Worm (Caenorhabditis elegans) whole organism, L3 larva: ENCODE measurements around the gene C04B4.2.

Experiments used
- R02D3.7 ChIP-seq: fragments of 150-350 bp; optimal IDR thresholded peaks from 2 replicates; lab custom pipeline; 2014; ENCODE audit warnings: missing biosample characterization, missing genetic modification characterization
- ZK546.5 ChIP-seq: sonication (generic microtip); optimal IDR thresholded peaks from 2 replicates; lab custom pipeline; 2017; ENCODE audit warnings: missing biosample characterization, missing genetic modification characterization
- aly-2 ChIP-seq: fragments of 150-350 bp; optimal IDR thresholded peaks from 2 replicates; lab custom pipeline; 2014; ENCODE audit warnings: missing biosample characterization, missing genetic modification characterization
- ama-1 ChIP-seq: fragments of 150-350 bp; optimal IDR thresholded peaks from 2 replicates; lab custom pipeline; 2018
- ceh-28 ChIP-seq: fragments of 150-350 bp; optimal IDR thresholded peaks from 2 replicates; lab custom pipeline; 2014; ENCODE audit warnings: missing biosample characterization, missing genetic modification reagents, missing genetic modification characterization
- ceh-82 ChIP-seq: fragments of 150-350 bp; optimal IDR thresholded peaks from 2 replicates; lab custom pipeline; 2014; ENCODE audit warnings: missing biosample characterization, missing genetic modification characterization
- ceh-9 ChIP-seq: sonication (generic microtip); optimal IDR thresholded peaks from 2 replicates; lab custom pipeline; 2018; ENCODE audit warnings: missing biosample characterization, missing genetic modification characterization
- daf-12 ChIP-seq: fragments of 150-350 bp; optimal IDR thresholded peaks from 2 replicates; lab custom pipeline; 2014; ENCODE audit warnings: missing biosample characterization, missing genetic modification reagents, missing genetic modification characterization
- egl-27 ChIP-seq: sonication (generic microtip); optimal IDR thresholded peaks from 4 replicates; lab custom pipeline; 2017; ENCODE audit warnings: missing biosample characterization, missing genetic modification reagents, missing genetic modification characterization
- elt-1 ChIP-seq: fragments of 150-350 bp; optimal IDR thresholded peaks from 2 replicates; lab custom pipeline; 2014; ENCODE audit warnings: missing biosample characterization, missing genetic modification characterization
- elt-2 ChIP-seq: sonication (generic microtip); optimal IDR thresholded peaks from 2 replicates; lab custom pipeline; 2016; ENCODE audit warnings: missing genetic modification reagents, mild to moderate bottlenecking, missing genetic modification characterization, missing compliant biosample characterization
- elt-3 ChIP-seq, 3 experiments: fragments of 150-350 bp in 1 of 3; sonication (generic microtip) in 2 of 3; optimal IDR thresholded peaks; 2 replicates in 2 of 3; 4 replicates in 1 of 3; lab custom pipeline; 2014 to 2017; ENCODE audit warnings: missing biosample characterization in 3 of 3, missing genetic modification characterization in 3 of 3
- fkh-10 ChIP-seq: sonication (generic microtip); optimal IDR thresholded peaks from 2 replicates; lab custom pipeline; 2017; ENCODE audit warnings: missing biosample characterization, missing genetic modification reagents, missing genetic modification characterization
- fkh-2 ChIP-seq: fragments of 150-350 bp; optimal IDR thresholded peaks from 2 replicates; lab custom pipeline; 2014; ENCODE audit warnings: missing biosample characterization, missing genetic modification reagents, missing genetic modification characterization
- fos-1 ChIP-seq: fragments of 150-350 bp; optimal IDR thresholded peaks from 2 replicates; lab custom pipeline; 2014; ENCODE audit warnings: missing biosample characterization, missing genetic modification characterization
- hmg-11 ChIP-seq: sonication (generic microtip); optimal IDR thresholded peaks from 2 replicates; lab custom pipeline; 2016; ENCODE audit warnings: missing genetic modification characterization, missing compliant biosample characterization
- jun-1 ChIP-seq: fragments of 150-350 bp; optimal IDR thresholded peaks from 2 replicates; lab custom pipeline; 2014; ENCODE audit warnings: missing biosample characterization, missing genetic modification reagents, missing genetic modification characterization
- lin-15B ChIP-seq: fragments of 150-350 bp; optimal IDR thresholded peaks from 2 replicates; lab custom pipeline; 2014; ENCODE audit warnings: missing biosample characterization, missing genetic modification characterization
- lin-39 ChIP-seq: fragments of 150-350 bp; optimal IDR thresholded peaks from 2 replicates; lab custom pipeline; 2018; ENCODE audit warnings: missing biosample characterization, missing genetic modification reagents, missing genetic modification characterization
- lsy-12 ChIP-seq: sonication (generic microtip); optimal IDR thresholded peaks from 2 replicates; lab custom pipeline; 2016; ENCODE audit warnings: mild to moderate bottlenecking, missing genetic modification characterization, missing compliant biosample characterization
- mml-1 ChIP-seq: fragments of 150-350 bp; sonication (generic microtip); optimal IDR thresholded peaks from 3 replicates; lab custom pipeline; 2014; ENCODE audit warnings: missing biosample characterization, missing genetic modification characterization
- nfya-1 ChIP-seq: sonication (generic microtip); optimal IDR thresholded peaks from 2 replicates; lab custom pipeline; 2017; ENCODE audit warnings: missing genetic modification characterization, mild to moderate bottlenecking, missing compliant biosample characterization, antibody characterized with exemption, moderate library complexity; ENCODE audit not compliant: insufficient read depth
- nhr-12 ChIP-seq: fragments of 150-350 bp; optimal IDR thresholded peaks from 2 replicates; lab custom pipeline; 2014; ENCODE audit warnings: missing biosample characterization, missing genetic modification characterization
- nhr-23 ChIP-seq: fragments of 150-350 bp; optimal IDR thresholded peaks from 2 replicates; lab custom pipeline; 2014; ENCODE audit warnings: missing biosample characterization, missing genetic modification reagents, missing genetic modification characterization
- nhr-28 ChIP-seq: fragments of 150-350 bp; optimal IDR thresholded peaks from 2 replicates; lab custom pipeline; 2014; ENCODE audit warnings: missing biosample characterization, missing genetic modification characterization
- nhr-43 ChIP-seq: sonication (generic microtip); optimal IDR thresholded peaks from 2 replicates; lab custom pipeline; 2016; ENCODE audit warnings: mild to moderate bottlenecking, missing genetic modification characterization, missing compliant biosample characterization; ENCODE audit not compliant: poor library complexity, severe bottlenecking
- nhr-67 ChIP-seq: fragments of 150-350 bp; optimal IDR thresholded peaks from 2 replicates; lab custom pipeline; 2014; ENCODE audit warnings: missing biosample characterization, missing genetic modification characterization
- pha-4 ChIP-seq: fragments of 150-350 bp; optimal IDR thresholded peaks from 2 replicates; lab custom pipeline; 2014; ENCODE audit warnings: missing biosample characterization, missing genetic modification reagents, missing genetic modification characterization
- pqm-1 ChIP-seq: fragments of 150-350 bp; optimal IDR thresholded peaks from 2 replicates; lab custom pipeline; 2017; ENCODE audit warnings: missing biosample characterization, missing genetic modification characterization, inconsistent platforms
- skn-1 ChIP-seq: fragments of 150-350 bp; optimal IDR thresholded peaks from 2 replicates; lab custom pipeline; 2014; ENCODE audit warnings: missing biosample characterization, missing genetic modification characterization
- snpc-4 ChIP-seq: fragments of 150-350 bp; optimal IDR thresholded peaks from 2 replicates; lab custom pipeline; 2014; ENCODE audit warnings: missing biosample characterization, missing genetic modification characterization
- unc-62 ChIP-seq: fragments of 150-350 bp; sonication (generic microtip); optimal IDR thresholded peaks from 4 replicates; lab custom pipeline; 2014; ENCODE audit warnings: missing biosample characterization, missing genetic modification reagents, missing genetic modification characterization
- zag-1 ChIP-seq: fragments of 150-350 bp; optimal IDR thresholded peaks from 2 replicates; lab custom pipeline; 2014; ENCODE audit warnings: missing biosample characterization, missing genetic modification characterization
- ztf-11 ChIP-seq: fragments of 150-350 bp; optimal IDR thresholded peaks from 2 replicates; lab custom pipeline; 2014; ENCODE audit warnings: missing biosample characterization, missing genetic modification characterization
- ztf-4 ChIP-seq: fragments of 150-350 bp; optimal IDR thresholded peaks from 2 replicates; lab custom pipeline; 2014; ENCODE audit warnings: missing biosample characterization, missing genetic modification characterization

C04B4.2 gene

ce11 chrX:12284161-12284560 is 1.1 kb downstream of the C04B4.2 start:
- TF ChIP-seq R02D3.7 (tag; lab: Kevin White, UChicago) (no peak), mml-1 (tag; lab: Kevin White, UChicago) (no peak), elt-2 (tag; lab: Kevin White, UChicago) (no peak), elt-3 (tag; optimal IDR thresholded peaks at IDR 0.05; lab: Kevin White, UChicago) (no peak), jun-1 (no peak), daf-12 (tag; lab: Kevin White, UChicago) (no peak), lin-39 (tag; lab: Kevin White, UChicago) (no peak), nhr-28 (tag; lab: Kevin White, UChicago) (no peak), ceh-82 (tag; lab: Kevin White, UChicago) (no peak), nhr-23 (no peak), nhr-67 (no peak), aly-2 (tag; lab: Kevin White, UChicago) (no peak)
- TF ChIP-seq, all 47 proteins: peak for 0

- TF ChIP-seq nhr-28 (tag; lab: Kevin White, UChicago) (no peak), hmg-11 (tag; lab: Kevin White, UChicago) (no peak), egl-27 (no peak), snpc-4 (no peak), ztf-4 (no peak), ztf-11 (no peak), pha-4 (tag; lab: Kevin White, UChicago) (no peak), elt-2 (tag; lab: Kevin White, UChicago) (no peak), elt-3 (tag; optimal IDR thresholded peaks at IDR 0.05; lab: Kevin White, UChicago) (no peak), ama-1 (no peak), lsy-12 (tag; lab: Kevin White, UChicago) (no peak)
Measured at ce11 chrX:12285496-12285895, 2.4 kb downstream of the C04B4.2 start, which contains the start of gene lips-2. lips-2 (plus strand) TSS chrX:12285796.

- TF ChIP-seq egl-27 (no peak), fkh-10 (GFP tag; lab: Kevin White, UChicago) (no peak), daf-12 (tag; lab: Kevin White, UChicago) (no peak), skn-1 (tag; lab: Kevin White, UChicago) (no peak), R02D3.7 (tag; lab: Kevin White, UChicago) (no peak), nhr-12 (tag; lab: Kevin White, UChicago) (no peak), ceh-28 (tag; lab: Kevin White, UChicago) (no peak), pha-4 (tag; lab: Kevin White, UChicago) (no peak), nhr-43 (tag; lab: Kevin White, UChicago) (no peak), zag-1 (tag; lab: Kevin White, UChicago) (no peak), nfya-1 (tag; lab: Kevin White, UChicago) (no peak), lin-15B (tag; lab: Kevin White, UChicago) (no peak), fos-1 (tag; lab: Kevin White, UChicago) (no peak), elt-1 (tag; lab: Kevin White, UChicago) (no peak)
- TF ChIP-seq, all 47 proteins: peak for 0
Measured at ce11 chrX:12288254-12288653, 5.2 kb downstream of the C04B4.2 start, which contains the start of gene C04B4.5. C04B4.5 (minus strand) TSS chrX:12288354.

ce11 chrX:12290539-12290938 is 7.5 kb downstream of the C04B4.2 start, which contains the start of gene C04B4.4:
C04B4.4 (plus strand) TSS chrX:12290839.
- TF ChIP-seq R02D3.7 (tag; lab: Kevin White, UChicago): no peak
- TF ChIP-seq ZK546.5 (tag; lab: Kevin White, UChicago): no peak
- TF ChIP-seq pqm-1 (tag; lab: Kevin White, UChicago): no peak
- TF ChIP-seq fkh-2 (tag; lab: Kevin White, UChicago): no peak
- no peak for TF ChIP-seq hmg-11 (tag; lab: Kevin White, UChicago)

ce11 chrX:12294263-12294662 is 11.2 kb downstream of the C04B4.2 start, which contains the start of gene W06D11.1:
W06D11.1 (plus strand) TSS chrX:12294563.
- no peak for TF ChIP-seq lin-39 (tag; lab: Kevin White, UChicago)
- TF ChIP-seq lsy-12 (tag; lab: Kevin White, UChicago): no peak
- TF ChIP-seq nhr-67: no peak
- no peak for TF ChIP-seq lin-15B (tag; lab: Kevin White, UChicago)
- no peak for TF ChIP-seq aly-2 (tag; lab: Kevin White, UChicago)
- TF ChIP-seq ceh-9 (tag; lab: Kevin White, UChicago): no peak
- TF ChIP-seq unc-62 (GFP tag; lab: Kevin White, UChicago): no peak
